Worm (Caenorhabditis elegans) whole organism, L3 larva: ENCODE data around the gene str-3.

Experiments
- ama-1 ChIP-seq: fragments of 150-350 bp; optimal IDR thresholded peaks from 2 replicates; lab custom pipeline; 2018
- ceh-82 ChIP-seq: fragments of 150-350 bp; optimal IDR thresholded peaks from 2 replicates; lab custom pipeline; 2014; ENCODE audit warnings: missing biosample characterization, missing genetic modification characterization
- egl-27 ChIP-seq: sonication (generic microtip); optimal IDR thresholded peaks from 4 replicates; lab custom pipeline; 2017; ENCODE audit warnings: missing biosample characterization, missing genetic modification reagents, missing genetic modification characterization
- elt-1 ChIP-seq: fragments of 150-350 bp; optimal IDR thresholded peaks from 2 replicates; lab custom pipeline; 2014; ENCODE audit warnings: missing biosample characterization, missing genetic modification characterization
- elt-2 ChIP-seq: sonication (generic microtip); optimal IDR thresholded peaks from 2 replicates; lab custom pipeline; 2016; ENCODE audit warnings: missing genetic modification reagents, mild to moderate bottlenecking, missing genetic modification characterization, missing compliant biosample characterization
- hmg-11 ChIP-seq: sonication (generic microtip); optimal IDR thresholded peaks from 2 replicates; lab custom pipeline; 2016; ENCODE audit warnings: missing genetic modification characterization, missing compliant biosample characterization
- nhr-25 ChIP-seq: sonication (generic microtip); optimal IDR thresholded peaks from 2 replicates; lab custom pipeline; 2017; ENCODE audit warnings: missing biosample characterization, missing genetic modification characterization
- nhr-76 ChIP-seq: fragments of 150-350 bp; sonication (generic microtip); optimal IDR thresholded peaks from 5 replicates; lab custom pipeline; 2014; ENCODE audit warnings: missing biosample characterization, missing genetic modification characterization
- nhr-77 ChIP-seq: fragments of 150-350 bp; optimal IDR thresholded peaks from 2 replicates; lab custom pipeline; 2014; ENCODE audit warnings: missing biosample characterization, missing genetic modification characterization
- pha-4 ChIP-seq: fragments of 150-350 bp; optimal IDR thresholded peaks from 2 replicates; lab custom pipeline; 2014; ENCODE audit warnings: missing biosample characterization, missing genetic modification reagents, missing genetic modification characterization
- snpc-4 ChIP-seq: fragments of 150-350 bp; optimal IDR thresholded peaks from 2 replicates; lab custom pipeline; 2014; ENCODE audit warnings: missing biosample characterization, missing genetic modification characterization
- unc-39 ChIP-seq: sonication (generic microtip); optimal IDR thresholded peaks from 4 replicates; lab custom pipeline; 2017; ENCODE audit warnings: missing biosample characterization, missing genetic modification characterization
- ztf-11 ChIP-seq: fragments of 150-350 bp; optimal IDR thresholded peaks from 2 replicates; lab custom pipeline; 2014; ENCODE audit warnings: missing biosample characterization, missing genetic modification characterization
- ztf-4 ChIP-seq: fragments of 150-350 bp; optimal IDR thresholded peaks from 2 replicates; lab custom pipeline; 2014; ENCODE audit warnings: missing biosample characterization, missing genetic modification characterization

DNA sequence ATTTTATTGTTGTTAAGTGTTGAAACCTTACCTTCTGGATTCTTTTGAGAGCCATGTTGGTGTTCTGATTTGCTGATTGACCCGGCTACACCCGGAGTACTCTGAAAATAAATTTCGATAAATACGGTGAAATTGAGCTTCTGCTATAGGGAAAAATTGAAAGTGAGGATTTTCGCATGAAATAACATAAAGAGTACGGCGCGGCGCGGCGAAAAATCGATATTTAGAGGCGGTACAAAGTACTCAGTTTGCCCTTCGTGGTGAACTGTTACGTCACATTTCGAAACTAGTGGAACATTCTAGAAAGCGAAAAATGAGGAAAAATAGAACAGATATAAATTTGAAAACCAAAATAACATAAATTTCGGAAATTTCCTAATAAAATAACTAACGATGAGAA, 18.0 kb downstream of the str-3 start, which contains the start of gene let-70:
- TF ChIP-seq snpc-4 (tag; lab: Kevin White, UChicago) (no peak), nhr-76 (tag; lab: Kevin White, UChicago) (no peak), ceh-82 (tag; lab: Kevin White, UChicago) (no peak), pha-4 (tag; lab: Kevin White, UChicago) (no peak), ama-1 (lab: Kevin White, UChicago) (no peak), nhr-77 (tag; lab: Kevin White, UChicago) (no peak), ztf-11 (tag; lab: Kevin White, UChicago) (no peak), egl-27 (tag; lab: Kevin White, UChicago) (no peak), unc-39 (no peak), ztf-4 (tag; lab: Kevin White, UChicago) (no peak), nhr-25 (tag; lab: Kevin White, UChicago) (no peak), elt-2 (tag; lab: Kevin White, UChicago) (no peak), hmg-11 (tag; lab: Kevin White, UChicago) (no peak), elt-1 (no peak)
